Fruit fly (Drosophila melanogaster): ENCODE results near the gene Rnb.
A peak's percentile ranks its signal among the peaks of the same experiment; 100 is the strongest.

The Rnb gene

dm6 chr3R:29749304-29750066, 49.7 kb downstream of the Rnb start:
- 0 out of 3 replicates have a peak, but pooled peaks have one; percentile 8 for TF ChIP-seq CG6163 (GFP tag; IDR thresholded peaks at IDR 0.05)
- TF ChIP-seq ss (GFP tag; optimal IDR thresholded peaks at IDR 0.05), result no peak
- peak; percentile 13 for TF ChIP-seq Sox14 (GFP tag; optimal IDR thresholded peaks at IDR 0.05)

dm6 chr3R:29748591-29749303, 50.4 kb downstream of the Rnb start, which contains the start of the genes ATPsyngamma and yata:
ATPsyngamma (minus strand) TSS chr3R:29749163.
yata (plus strand) TSS chr3R:29749219.
- TF ChIP-seq esn (GFP tag; optimal IDR thresholded peaks at IDR 0.05), result peak; percentile 43
- no peak for TF ChIP-seq Hr4 (GFP tag; optimal IDR thresholded peaks at IDR 0.05)
- peak; percentile 98 for TF ChIP-seq vri (GFP tag; optimal IDR thresholded peaks at IDR 0.05)
- TF ChIP-seq CG6276 (GFP tag; optimal IDR thresholded peaks at IDR 0.05), result no peak
- peak; percentile 5 for TF ChIP-seq Eip78C (GFP tag)
- TF ChIP-seq CG9139 (GFP tag; optimal IDR thresholded peaks at IDR 0.05), result no peak
- TF ChIP-seq CG3032 (tag; optimal IDR thresholded peaks at IDR 0.05), result peak; percentile 36
- TF ChIP-seq Ets96B (tag; optimal IDR thresholded peaks at IDR 0.05), result peak; percentile 14
- TF ChIP-seq svp (GFP tag), result peak; percentile 96
- TF ChIP-seq CG4318 (GFP tag; optimal IDR thresholded peaks at IDR 0.05), result no peak
- no peak for TF ChIP-seq CG7368 (GFP tag; optimal IDR thresholded peaks at IDR 0.05)
- peak; percentile 41 for TF ChIP-seq CG34406 (GFP tag; optimal IDR thresholded peaks at IDR 0.05)
- TF ChIP-seq CG16779 (tag; optimal IDR thresholded peaks at IDR 0.05), result no peak
- TF ChIP-seq dsx (GFP tag; optimal IDR thresholded peaks at IDR 0.05; ENCODE audit: poor library complexity, severe bottlenecking), result no peak
- TF ChIP-seq CG6854 (GFP tag; optimal IDR thresholded peaks at IDR 0.05), result peak; percentile 24
- no peak for TF ChIP-seq ss (GFP tag; optimal IDR thresholded peaks at IDR 0.05)
- 0 out of 3 replicates have a peak, but pooled peaks have one; percentile 19 for TF ChIP-seq eg (GFP tag; IDR thresholded peaks at IDR 0.05)
- no peak for TF ChIP-seq CG15336 (GFP tag; IDR thresholded peaks at IDR 0.05)

Measured in whole organism, prepupa.